Fruit fly (Drosophila melanogaster) whole organism, wandering third instar larva: Measurements from ENCODE around the gene Ets97D.

Experiments
- Dif ChIP-seq: fragments of 200-275, 200-300 bp; sonication (Bioruptor generic); optimal IDR thresholded peaks from 2 replicates; lab custom pipeline; 2018; ENCODE audit warnings: missing biosample characterization, missing genetic modification characterization; ENCODE audit not compliant: partially characterized antibody
- h ChIP-seq: fragments of 200-800 bp; sonication (Bioruptor generic); optimal IDR thresholded peaks from 3 replicates; lab custom pipeline; 2016; ENCODE audit warnings: missing biosample characterization, mild to moderate bottlenecking, missing genetic modification characterization
- psq ChIP-seq: fragments of 200-800 bp; sonication (Bioruptor generic); optimal IDR thresholded peaks from 3 replicates; lab custom pipeline; 2017; ENCODE audit warnings: missing biosample characterization, mild to moderate bottlenecking, missing genetic modification characterization, moderate library complexity

DNA sequence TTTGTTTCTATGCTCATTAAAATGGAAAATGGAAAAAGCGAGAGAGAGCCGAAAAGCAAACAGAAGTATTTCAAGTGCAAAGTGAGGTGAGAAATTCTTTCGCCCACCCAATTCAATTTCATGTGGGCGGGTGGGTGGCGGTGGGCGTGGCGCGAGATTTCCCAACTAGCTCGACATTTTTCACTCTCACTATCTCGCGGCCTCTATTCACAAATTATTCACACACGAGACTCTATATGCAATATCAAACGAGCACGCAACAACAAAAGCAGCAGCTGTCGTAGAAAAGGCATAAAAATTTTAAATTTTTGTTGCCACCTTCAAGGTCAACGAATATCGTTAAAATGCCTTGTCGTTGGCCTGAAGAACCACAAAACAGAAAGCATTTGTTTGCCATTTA lies 6.2 kb upstream of the Ets97D start:
- TF ChIP-seq h (GFP tag; lab: Kevin White, UChicago) (no peak), psq (GFP tag; lab: Kevin White, UChicago) (no peak), Dif (GFP tag; lab: Kevin White, UChicago) (no peak)
